Worm (Caenorhabditis elegans) whole organism, mixed stage, embryonic: ENCODE measurements around the gene F13B9.2.

Source experiments
- M03D4.4 ChIP-seq: sonication (generic microtip); optimal IDR thresholded peaks from 2 replicates; lab custom pipeline; 2017; ENCODE audit warnings: mild to moderate bottlenecking, missing genetic modification characterization, missing compliant biosample characterization
- bed-3 ChIP-seq: fragments of 200-800 bp; sonication (Bioruptor generic); optimal IDR thresholded peaks from 3 replicates; lab custom pipeline; 2018; ENCODE audit warnings: mild to moderate bottlenecking, missing genetic modification characterization, moderate library complexity, missing compliant biosample characterization
- blmp-1 ChIP-seq: fragments of 150-350 bp; optimal IDR thresholded peaks from 2 replicates; lab custom pipeline; 2014; ENCODE audit warnings: missing biosample characterization, missing genetic modification characterization
- ceh-39 ChIP-seq: fragments of 150-350 bp; optimal IDR thresholded peaks from 2 replicates; lab custom pipeline; 2014; ENCODE audit warnings: missing biosample characterization, missing genetic modification characterization
- ceh-43 ChIP-seq: fragments of 200-800 bp; sonication (Bioruptor generic); optimal IDR thresholded peaks from 2 replicates; lab custom pipeline; 2018; ENCODE audit warnings: mild to moderate bottlenecking, missing genetic modification characterization, moderate library complexity, missing compliant biosample characterization
- ceh-83 ChIP-seq: fragments of 200-800 bp; sonication (Bioruptor generic); optimal IDR thresholded peaks from 2 replicates; lab custom pipeline; 2018; ENCODE audit warnings: mild to moderate bottlenecking, missing genetic modification characterization, missing compliant biosample characterization
- ces-1 ChIP-seq: fragments of 150-350 bp; optimal IDR thresholded peaks from 2 replicates; lab custom pipeline; 2014; ENCODE audit warnings: missing biosample characterization, missing genetic modification reagents, missing genetic modification characterization
- cnd-1 ChIP-seq: fragments of 200-800 bp; sonication (Bioruptor generic); optimal IDR thresholded peaks from 2 replicates; lab custom pipeline; 2018; ENCODE audit warnings: mild to moderate bottlenecking, missing genetic modification characterization, missing compliant biosample characterization
- drap-1 ChIP-seq: fragments of 200-800 bp; sonication (Bioruptor generic); optimal IDR thresholded peaks from 3 replicates; lab custom pipeline; 2018; ENCODE audit warnings: mild to moderate bottlenecking, missing genetic modification characterization, missing compliant biosample characterization
- elt-1 ChIP-seq: sonication (generic microtip); optimal IDR thresholded peaks from 2 replicates; lab custom pipeline; 2017; ENCODE audit warnings: missing genetic modification characterization, mild to moderate bottlenecking, missing compliant biosample characterization, antibody characterized with exemption, moderate library complexity, borderline replicate concordance; ENCODE audit not compliant: insufficient read depth
- elt-3 ChIP-seq: fragments of 150-350 bp; optimal IDR thresholded peaks from 2 replicates; lab custom pipeline; 2014; ENCODE audit warnings: missing biosample characterization, missing genetic modification characterization
- flh-1 ChIP-seq: fragments of 200-800 bp; sonication (Bioruptor generic); optimal IDR thresholded peaks from 2 replicates; lab custom pipeline; 2018; ENCODE audit warnings: mild to moderate bottlenecking, missing genetic modification characterization, moderate library complexity, missing compliant biosample characterization
- ham-2 ChIP-seq: fragments of 200-800 bp; sonication (Bioruptor generic); optimal IDR thresholded peaks from 2 replicates; lab custom pipeline; 2018; ENCODE audit warnings: mild to moderate bottlenecking, missing genetic modification characterization, missing compliant biosample characterization
- hlh-1 ChIP-seq: fragments of 150-350 bp; optimal IDR thresholded peaks from 2 replicates; lab custom pipeline; 2014; ENCODE audit warnings: missing biosample characterization, missing genetic modification reagents, missing genetic modification characterization
- lin-13 ChIP-seq: fragments of 150-350 bp; optimal IDR thresholded peaks from 2 replicates; lab custom pipeline; 2014; ENCODE audit warnings: missing biosample characterization, missing genetic modification characterization
- lsy-2 ChIP-seq: fragments of 150-350 bp; optimal IDR thresholded peaks from 2 replicates; lab custom pipeline; 2014; ENCODE audit warnings: missing biosample characterization, missing genetic modification characterization
- mab-5 ChIP-seq: fragments of 150-350 bp; optimal IDR thresholded peaks from 2 replicates; lab custom pipeline; 2014; ENCODE audit warnings: missing biosample characterization, missing genetic modification characterization
- mep-1 ChIP-seq: fragments of 150-350 bp; optimal IDR thresholded peaks from 2 replicates; lab custom pipeline; 2017; ENCODE audit warnings: missing biosample characterization, missing genetic modification reagents, missing genetic modification characterization, inconsistent platforms
- mls-2 ChIP-seq: sonication (generic microtip); optimal IDR thresholded peaks from 2 replicates; lab custom pipeline; 2016; ENCODE audit warnings: mild to moderate bottlenecking, missing genetic modification characterization, moderate library complexity, missing compliant biosample characterization
- nhr-237 ChIP-seq: fragments of 150-350 bp; optimal IDR thresholded peaks from 2 replicates; lab custom pipeline; 2014; ENCODE audit warnings: missing biosample characterization, missing genetic modification characterization
- nhr-76 ChIP-seq: sonication (generic microtip); optimal IDR thresholded peaks from 2 replicates; lab custom pipeline; 2017; ENCODE audit warnings: missing biosample characterization, missing genetic modification characterization
- pha-4 ChIP-seq: fragments of 150-350 bp; optimal IDR thresholded peaks from 2 replicates; lab custom pipeline; 2018; ENCODE audit warnings: missing biosample characterization, missing genetic modification reagents, missing genetic modification characterization
- sem-2 ChIP-seq: fragments of 200-800 bp; sonication (Bioruptor generic); optimal IDR thresholded peaks from 2 replicates; lab custom pipeline; 2018; ENCODE audit warnings: mild to moderate bottlenecking, missing genetic modification characterization, missing compliant biosample characterization
- snpc-4 ChIP-seq: fragments of 150-350 bp; optimal IDR thresholded peaks from 2 replicates; lab custom pipeline; 2014; ENCODE audit warnings: missing biosample characterization, missing genetic modification characterization
- sptf-1 ChIP-seq: sonication (generic microtip); optimal IDR thresholded peaks from 2 replicates; lab custom pipeline; 2017; ENCODE audit warnings: mild to moderate bottlenecking, missing genetic modification characterization, moderate library complexity, missing compliant biosample characterization
- tbx-8 ChIP-seq: fragments of 200-800 bp; sonication (Bioruptor generic); optimal IDR thresholded peaks from 2 replicates; lab custom pipeline; 2018; ENCODE audit warnings: mild to moderate bottlenecking, missing genetic modification characterization, moderate library complexity, missing compliant biosample characterization
- unc-120 ChIP-seq: sonication (generic microtip); optimal IDR thresholded peaks from 2 replicates; lab custom pipeline; 2017; ENCODE audit warnings: missing genetic modification characterization, missing compliant biosample characterization; ENCODE audit not compliant: poor library complexity, severe bottlenecking
- unc-39 ChIP-seq: fragments of 150-350 bp; optimal IDR thresholded peaks from 2 replicates; lab custom pipeline; 2014; ENCODE audit warnings: missing biosample characterization, missing genetic modification characterization
- unc-62 ChIP-seq: fragments of 150-350 bp; optimal IDR thresholded peaks from 2 replicates; lab custom pipeline; 2014; ENCODE audit warnings: missing biosample characterization, missing genetic modification reagents, missing genetic modification characterization
- zip-8 ChIP-seq: fragments of 150-350 bp; optimal IDR thresholded peaks from 2 replicates; lab custom pipeline; 2014; ENCODE audit warnings: missing biosample characterization, missing genetic modification characterization
- ztf-11 ChIP-seq: fragments of 150-350 bp; optimal IDR thresholded peaks from 2 replicates; lab custom pipeline; 2014; ENCODE audit warnings: missing biosample characterization, missing genetic modification characterization

The F13B9.2 gene

ce11 chrX:8286164-8286563 lies 681 bp downstream of the F13B9.2 start:
- TF ChIP-seq ceh-83 (GFP tag; lab: Kevin White, UChicago) (no peak), tbx-8 (GFP tag; lab: Kevin White, UChicago) (no peak), unc-39 (tag; lab: Kevin White, UChicago) (no peak), mab-5 (no peak), mep-1 (tag; lab: Kevin White, UChicago) (no peak), nhr-237 (tag; lab: Kevin White, UChicago) (no peak), sptf-1 (tag; lab: Kevin White, UChicago) (no peak), ceh-39 (tag; lab: Kevin White, UChicago) (no peak), drap-1 (GFP tag; lab: Kevin White, UChicago) (no peak), sem-2 (GFP tag; lab: Kevin White, UChicago) (no peak), lin-13 (tag; lab: Kevin White, UChicago) (no peak), flh-1 (GFP tag; lab: Kevin White, UChicago) (no peak), zip-8 (tag; lab: Kevin White, UChicago) (no peak), snpc-4 (no peak), elt-1 (tag; lab: Kevin White, UChicago) (no peak), mls-2 (tag; lab: Kevin White, UChicago) (no peak), blmp-1 (tag; lab: Kevin White, UChicago) (no peak), lsy-2 (tag; lab: Kevin White, UChicago) (no peak), M03D4.4 (tag; lab: Kevin White, UChicago) (no peak), ceh-43 (GFP tag; lab: Kevin White, UChicago) (no peak)

- TF ChIP-seq lsy-2 (tag; lab: Kevin White, UChicago) (peak; percentile 48), blmp-1 (tag; lab: Kevin White, UChicago) (no peak), ceh-39 (tag; lab: Kevin White, UChicago) (peak; percentile 68), unc-120 (tag; lab: Kevin White, UChicago) (peak; percentile 88), sptf-1 (tag; lab: Kevin White, UChicago) (peak; percentile 33), elt-3 (tag; lab: Kevin White, UChicago) (no peak), drap-1 (GFP tag; lab: Kevin White, UChicago) (peak; percentile 59), mab-5 (no peak), cnd-1 (tag; lab: Kevin White, UChicago) (peak; percentile 17), pha-4 (tag; lab: Kevin White, UChicago) (peak; percentile 59), ztf-11 (tag; lab: Kevin White, UChicago) (no peak), mep-1 (tag; lab: Kevin White, UChicago) (peak; percentile 92), lin-13 (tag; lab: Kevin White, UChicago) (peak; percentile 9), nhr-237 (tag; lab: Kevin White, UChicago) (peak; percentile 69), mls-2 (tag; lab: Kevin White, UChicago) (peak; percentile 23), hlh-1 (tag; lab: Kevin White, UChicago) (peak; percentile 43)
Measured at ce11 chrX:8286740-8287299, 1.3 kb downstream of the F13B9.2 start, which contains the start of gene sec-16A.2. Gene sec-16A.2 (plus strand): TSS chrX:8287249.

DNA sequence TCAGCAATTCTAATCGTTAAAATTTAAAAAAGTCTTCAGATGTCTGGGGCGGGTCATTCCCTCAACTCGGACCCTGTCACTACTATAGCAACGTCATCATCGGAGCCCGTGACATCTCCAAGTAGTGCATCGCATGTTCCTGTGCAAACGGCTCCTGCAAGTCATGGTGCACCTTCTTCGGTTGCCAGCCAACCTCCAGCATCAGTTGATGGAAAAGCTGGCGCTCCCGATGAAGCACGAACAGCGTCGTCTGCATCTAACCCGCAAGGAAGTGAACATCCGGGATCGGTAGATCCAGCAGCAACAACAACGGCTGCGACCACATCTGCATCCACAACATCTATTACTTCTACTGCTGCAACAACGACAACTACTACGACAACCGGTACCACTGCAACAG lies 9.1 kb downstream of the F13B9.2 start, which contains the start of gene R09F10.3:
Gene R09F10.3, plus strand, starts transcription at position 40 of the 400 bp plus-strand sequence.
- TF ChIP-seq bed-3 (GFP tag; lab: Kevin White, UChicago) = no peak
- no peak for TF ChIP-seq unc-39 (tag; lab: Kevin White, UChicago)
- no peak for TF ChIP-seq unc-62 (GFP tag; lab: Kevin White, UChicago)
- no peak for TF ChIP-seq mls-2 (tag; lab: Kevin White, UChicago)
- TF ChIP-seq ces-1 (GFP tag; lab: Kevin White, UChicago) = no peak
- no peak for TF ChIP-seq mep-1 (tag; lab: Kevin White, UChicago)
- no peak for TF ChIP-seq lsy-2 (tag; lab: Kevin White, UChicago)
- TF ChIP-seq mab-5 = no peak
- TF ChIP-seq nhr-76 = no peak
- TF ChIP-seq ham-2 (GFP tag; lab: Kevin White, UChicago) = no peak
- TF ChIP-seq nhr-237 (tag; lab: Kevin White, UChicago) = no peak
- TF ChIP-seq zip-8 (tag; lab: Kevin White, UChicago) = no peak
- TF ChIP-seq M03D4.4 (tag; lab: Kevin White, UChicago) = no peak
- no peak for TF ChIP-seq elt-3 (tag; lab: Kevin White, UChicago)

ce11 chrX:8297333-8297732 lies 11.8 kb downstream of the F13B9.2 start:
- TF ChIP-seq bed-3 (GFP tag; lab: Kevin White, UChicago) (no peak), ceh-83 (GFP tag; lab: Kevin White, UChicago) (no peak), M03D4.4 (tag; lab: Kevin White, UChicago) (no peak), unc-39 (tag; lab: Kevin White, UChicago) (no peak), tbx-8 (GFP tag; lab: Kevin White, UChicago) (no peak), zip-8 (tag; lab: Kevin White, UChicago) (no peak), snpc-4 (no peak), mab-5 (no peak)
- TF ChIP-seq, all 35 proteins: peak for 0
